1 worm cellular context compared by ENCODE assay signal in genomic region chrX:5799229-5799628, ce11.
A peak's percentile ranks its signal among the peaks of the same experiment; 100 is the strongest.
TF ChIP-seq lines count a peak whose summit lies in the region.

No protein-coding gene starts in this region.

TF ChIP-seq in whole organism, L1 larva, 84 proteins besides CTCF, POLR2A, EP300 and RAD21 (continued from another document):
- TF ChIP-seq mab-9 (GFP tag; IDR thresholded peaks at IDR 0.05; lab: Robert Waterston, UW): no peak
- TF ChIP-seq pax-3 (tag; optimal IDR thresholded peaks at IDR 0.05; lab: Kevin White, UChicago): no peak
- TF ChIP-seq unc-130 (tag; optimal IDR thresholded peaks at IDR 0.05; lab: Kevin White, UChicago): no peak
- no peak for TF ChIP-seq hpl-2 (GFP tag; optimal IDR thresholded peaks at IDR 0.05; lab: Kevin White, UChicago)
- no peak for TF ChIP-seq unc-98 (GFP tag; IDR thresholded peaks at IDR 0.05; lab: Robert Waterston, UW)
- TF ChIP-seq nhr-90 (tag; optimal IDR thresholded peaks at IDR 0.05; lab: Kevin White, UChicago; ENCODE audit: poor library complexity): no peak
- TF ChIP-seq nhr-237 (tag; optimal IDR thresholded peaks at IDR 0.05; lab: Kevin White, UChicago): no peak
- no peak for TF ChIP-seq ama-1 (optimal IDR thresholded peaks at IDR 0.05; lab: Kevin White, UChicago)
- no peak for TF ChIP-seq lin-39 (tag; optimal IDR thresholded peaks at IDR 0.05; lab: Kevin White, UChicago)
- TF ChIP-seq nhr-28 (tag; optimal IDR thresholded peaks at IDR 0.05; lab: Kevin White, UChicago): no peak
- TF ChIP-seq dpl-1 (GFP tag; optimal IDR thresholded peaks at IDR 0.05; lab: Kevin White, UChicago): no peak
- no peak for TF ChIP-seq mdl-1 (tag; optimal IDR thresholded peaks at IDR 0.05; lab: Kevin White, UChicago)
- TF ChIP-seq elt-3 (tag; optimal IDR thresholded peaks at IDR 0.05; lab: Kevin White, UChicago): no peak
- TF ChIP-seq mep-1 (tag; optimal IDR thresholded peaks at IDR 0.05; lab: Kevin White, UChicago): no peak
- TF ChIP-seq ces-1 (GFP tag; optimal IDR thresholded peaks at IDR 0.05; lab: Kevin White, UChicago): peak; percentile 61
- TF ChIP-seq efl-1 (optimal IDR thresholded peaks at IDR 0.05; lab: Kevin White, UChicago): no peak
- TF ChIP-seq efl-1 (GFP tag; optimal IDR thresholded peaks at IDR 0.05 in 1 of 2; lab: Kevin White, UChicago): no peak
- no peak for TF ChIP-seq unc-62 (GFP tag; optimal IDR thresholded peaks at IDR 0.05; lab: Kevin White, UChicago)
- TF ChIP-seq irx-1 (tag; optimal IDR thresholded peaks at IDR 0.05; lab: Kevin White, UChicago): peak; percentile 31
- TF ChIP-seq tbx-2 (tag; optimal IDR thresholded peaks at IDR 0.05; lab: Kevin White, UChicago): peak; percentile 22
- no peak for TF ChIP-seq unc-30 (tag; optimal IDR thresholded peaks at IDR 0.05; lab: Kevin White, UChicago)
- no peak for TF ChIP-seq snpc-4 (tag; optimal IDR thresholded peaks at IDR 0.05; lab: Kevin White, UChicago)
- TF ChIP-seq ceh-90 (tag; optimal IDR thresholded peaks at IDR 0.05; lab: Kevin White, UChicago): no peak
- TF ChIP-seq vab-15 (tag; optimal IDR thresholded peaks at IDR 0.05; lab: Kevin White, UChicago): no peak
- peak; percentile 11 for TF ChIP-seq fkh-8 (tag; optimal IDR thresholded peaks at IDR 0.05; lab: Kevin White, UChicago)
- no peak for TF ChIP-seq fkh-4 (tag; optimal IDR thresholded peaks at IDR 0.05; lab: Kevin White, UChicago; ENCODE audit: borderline replicate concordance)
- no peak for TF ChIP-seq lin-15B (tag; optimal IDR thresholded peaks at IDR 0.05; lab: Kevin White, UChicago)
- TF ChIP-seq lin-13 (GFP tag; optimal IDR thresholded peaks at IDR 0.05; lab: Kevin White, UChicago): no peak
- peak; percentile 11 for TF ChIP-seq xbp-1 (tag; optimal IDR thresholded peaks at IDR 0.05; lab: Kevin White, UChicago)
- TF ChIP-seq fkh-10 (GFP tag; optimal IDR thresholded peaks at IDR 0.05; lab: Kevin White, UChicago): peak; percentile 81
- peak; percentile 90 for TF ChIP-seq dsc-1 (tag; optimal IDR thresholded peaks at IDR 0.05; lab: Kevin White, UChicago)
- TF ChIP-seq blmp-1 (tag; optimal IDR thresholded peaks at IDR 0.05; lab: Kevin White, UChicago): no peak
- TF ChIP-seq nhr-77 (tag; optimal IDR thresholded peaks at IDR 0.05; lab: Kevin White, UChicago): no peak
- TF ChIP-seq egl-27 (tag; optimal IDR thresholded peaks at IDR 0.05; lab: Kevin White, UChicago): no peak
- peak; percentile 9; the same call in 1 of the 2 replicates for TF ChIP-seq isw-1 (GFP tag; IDR thresholded peaks at IDR 0.05; lab: Robert Waterston, UW)
- TF ChIP-seq sup-37 (GFP tag; optimal IDR thresholded peaks at IDR 0.05; lab: Kevin White, UChicago): no peak
- TF ChIP-seq aly-2 (tag; optimal IDR thresholded peaks at IDR 0.05; lab: Kevin White, UChicago): no peak
- TF ChIP-seq rnt-1 (tag; optimal IDR thresholded peaks at IDR 0.05; lab: Kevin White, UChicago): no peak
- TF ChIP-seq lir-3 (tag; optimal IDR thresholded peaks at IDR 0.05; lab: Kevin White, UChicago; ENCODE audit: poor library complexity): no peak
- no peak for TF ChIP-seq nhr-19 (GFP tag; conservative IDR thresholded peaks at IDR 0.05; lab: Robert Waterston, UW)
- no peak for TF ChIP-seq C16A3.4 (tag; optimal IDR thresholded peaks at IDR 0.05; lab: Kevin White, UChicago)
- TF ChIP-seq egl-13 (tag; optimal IDR thresholded peaks at IDR 0.05; lab: Kevin White, UChicago): no peak
- no peak for TF ChIP-seq ets-5 (GFP tag; IDR thresholded peaks at IDR 0.05; lab: Robert Waterston, UW)
- TF ChIP-seq C34B4.2 (tag; optimal IDR thresholded peaks at IDR 0.05; lab: Kevin White, UChicago): no peak
- no peak for TF ChIP-seq lin-35 (GFP tag; optimal IDR thresholded peaks at IDR 0.05; lab: Kevin White, UChicago)
- TF ChIP-seq elt-2 (tag; optimal IDR thresholded peaks at IDR 0.05; lab: Kevin White, UChicago): no peak
- TF ChIP-seq unc-86 (tag; optimal IDR thresholded peaks at IDR 0.05; lab: Kevin White, UChicago): no peak
- no peak for TF ChIP-seq nhr-20 (tag; optimal IDR thresholded peaks at IDR 0.05; lab: Kevin White, UChicago)
- no peak for TF ChIP-seq Y116A8C.19 (tag; optimal IDR thresholded peaks at IDR 0.05; lab: Kevin White, UChicago; ENCODE audit: borderline replicate concordance)
- TF ChIP-seq pqm-1 (tag; optimal IDR thresholded peaks at IDR 0.05; lab: Kevin White, UChicago): no peak
- TF ChIP-seq nhr-71 (tag; optimal IDR thresholded peaks at IDR 0.05; lab: Kevin White, UChicago): no peak
- no peak for TF ChIP-seq skn-1 (tag; optimal IDR thresholded peaks at IDR 0.05; lab: Kevin White, UChicago)
